Worm (Caenorhabditis elegans) whole organism, L4 larva: Measurements from ENCODE around the gene ZK1086.3.
A peak's percentile ranks its signal among the peaks of the same experiment; 100 is the strongest.

ENCODE experiments used
- D1046.2 ChIP-seq: fragments of 200-800 bp; sonication (Bioruptor generic); IDR thresholded peaks from 2 replicates; pipeline ENCODE4 v1.3.6; 2022; ENCODE audit warnings: missing genetic modification characterization, missing compliant biosample characterization
- F26F4.8 ChIP-seq: fragments of 200-800 bp; sonication (Bioruptor generic); conservative IDR thresholded peaks from 2 replicates; pipeline ENCODE4 v1.3.6; 2022; ENCODE audit warnings: missing genetic modification characterization, missing compliant biosample characterization
- F37D6.2 ChIP-seq: sonication (generic microtip); optimal IDR thresholded peaks from 2 replicates; lab custom pipeline; 2016; ENCODE audit warnings: mild to moderate bottlenecking, missing genetic modification characterization, missing compliant biosample characterization
- F44E2.7 ChIP-seq: fragments of 200-800 bp; sonication (Bioruptor generic); IDR thresholded peaks from 2 replicates; pipeline ENCODE4 v2.1.2; 2022; ENCODE audit warnings: missing genetic modification characterization, missing compliant biosample characterization
- F49E8.2 ChIP-seq: sonication (generic microtip); optimal IDR thresholded peaks from 2 replicates; lab custom pipeline; 2016; ENCODE audit warnings: missing compliant biosample characterization, mild to moderate bottlenecking, missing genetic modification characterization, borderline replicate concordance
- R02D3.7 ChIP-seq: fragments of 150-350 bp; sonication (generic microtip); optimal IDR thresholded peaks from 3 replicates; lab custom pipeline; 2014; ENCODE audit warnings: missing biosample characterization, missing genetic modification characterization
- T26A8.4 ChIP-seq: fragments of 200-800 bp; sonication (Bioruptor generic); IDR thresholded peaks from 2 replicates; pipeline ENCODE4 v1.3.6; 2022; ENCODE audit warnings: missing genetic modification characterization, missing compliant biosample characterization
- Y105C5A.15 ChIP-seq: fragments of 200-800 bp; sonication (Bioruptor generic); IDR thresholded peaks from 2 replicates; pipeline ENCODE4 v1.3.6; 2022; ENCODE audit warnings: missing genetic modification characterization, missing compliant biosample characterization
- Y48G9A.11 ChIP-seq: fragments of 200-800 bp; sonication (Bioruptor generic); IDR thresholded peaks from 2 replicates; pipeline ENCODE4 v1.3.6; 2022; ENCODE audit warnings: missing genetic modification reagents, missing genetic modification characterization, missing compliant biosample characterization
- arid-1 ChIP-seq: fragments of 200-800 bp; sonication (Bioruptor generic); conservative IDR thresholded peaks from 2 replicates; pipeline ENCODE4 v1.3.6; 2022; ENCODE audit warnings: missing genetic modification reagents, missing genetic modification characterization, missing compliant biosample characterization
- attf-4 ChIP-seq: sonication (generic microtip); optimal IDR thresholded peaks from 3 replicates; lab custom pipeline; 2017; ENCODE audit warnings: missing biosample characterization, missing genetic modification characterization
- ceh-28 ChIP-seq: fragments of 150-350 bp; optimal IDR thresholded peaks from 2 replicates; lab custom pipeline; 2014; ENCODE audit warnings: missing biosample characterization, missing genetic modification reagents, missing genetic modification characterization
- ceh-44 ChIP-seq: fragments of 200-800 bp; sonication (Bioruptor generic); IDR thresholded peaks from 2 replicates; pipeline ENCODE4 v1.3.6; 2022; ENCODE audit warnings: missing genetic modification reagents, missing genetic modification characterization, missing compliant biosample characterization
- ctbp-1 ChIP-seq: fragments of 200-800 bp; sonication (Bioruptor generic); IDR thresholded peaks from 2 replicates; pipeline ENCODE4 v1.3.6; 2022; ENCODE audit warnings: missing genetic modification reagents, missing genetic modification characterization, missing compliant biosample characterization
- daf-12 ChIP-seq: fragments of 150-350 bp; optimal IDR thresholded peaks from 2 replicates; lab custom pipeline; 2014; ENCODE audit warnings: missing biosample characterization, missing genetic modification reagents, missing genetic modification characterization
- daf-16 ChIP-seq, 3 experiments: sonication (generic microtip); optimal IDR thresholded peaks; 2 replicates each; lab custom pipeline; 2016 to 2017; ENCODE audit warnings: missing genetic modification characterization in 3 of 3, missing genetic modification reagents in 3 of 3, mild to moderate bottlenecking in 2 of 3, missing compliant biosample characterization in 2 of 3, missing biosample characterization in 1 of 3, moderate library complexity in 1 of 3
- dmd-6 ChIP-seq: fragments of 200-800 bp; sonication (Bioruptor generic); IDR thresholded peaks from 2 replicates; pipeline ENCODE4 v1.3.6; 2022; ENCODE audit warnings: missing genetic modification reagents, missing genetic modification characterization, missing compliant biosample characterization
- dmd-8 ChIP-seq: fragments of 200-800 bp; sonication (Bioruptor generic); IDR thresholded peaks from 2 replicates; pipeline ENCODE4 v1.3.6; 2022; ENCODE audit warnings: missing genetic modification characterization, missing compliant biosample characterization
- dpl-1 ChIP-seq: fragments of 150-350 bp; optimal IDR thresholded peaks from 2 replicates; lab custom pipeline; 2014; ENCODE audit warnings: missing biosample characterization, missing genetic modification reagents, missing genetic modification characterization
- duxl-1 ChIP-seq: sonication (generic microtip); optimal IDR thresholded peaks from 2 replicates; lab custom pipeline; 2016; ENCODE audit warnings: mild to moderate bottlenecking, missing genetic modification characterization, moderate library complexity, missing compliant biosample characterization; ENCODE audit not compliant: poor library complexity
- dve-1 ChIP-seq: sonication (generic microtip); optimal IDR thresholded peaks from 2 replicates; lab custom pipeline; 2017; ENCODE audit warnings: antibody characterized with exemption, mild to moderate bottlenecking, missing genetic modification characterization, missing compliant biosample characterization; ENCODE audit not compliant: insufficient read depth
- hif-1 ChIP-seq, 2 experiments: sonication (generic microtip); optimal IDR thresholded peaks; 2 replicates each; lab custom pipeline; 2016 to 2017; ENCODE audit warnings: missing compliant biosample characterization in 2 of 2, missing genetic modification characterization in 2 of 2, missing genetic modification reagents in 2 of 2, missing genotype in 2 of 2, mild to moderate bottlenecking in 1 of 2
- hlh-11 ChIP-seq: fragments of 200-800 bp; sonication (Bioruptor generic); optimal IDR thresholded peaks from 2 replicates; lab custom pipeline; 2018; ENCODE audit warnings: mild to moderate bottlenecking, missing genetic modification characterization, missing compliant biosample characterization
- hlh-30 ChIP-seq: sonication (generic microtip); optimal IDR thresholded peaks from 2 replicates; lab custom pipeline; 2017; ENCODE audit warnings: antibody characterized with exemption, mild to moderate bottlenecking, missing genetic modification characterization, missing compliant biosample characterization; ENCODE audit not compliant: insufficient read depth
- jun-1 ChIP-seq: fragments of 150-350 bp; optimal IDR thresholded peaks from 2 replicates; lab custom pipeline; 2014; ENCODE audit warnings: missing biosample characterization, missing genetic modification reagents, missing genetic modification characterization
- lim-7 ChIP-seq: fragments of 200-800 bp; sonication (Bioruptor generic); IDR thresholded peaks from 2 replicates; pipeline ENCODE4 v1.3.6; 2022; ENCODE audit warnings: missing genetic modification characterization, missing compliant biosample characterization
- lin-1 ChIP-seq: fragments of 200-800 bp; sonication (Bioruptor generic); IDR thresholded peaks from 2 replicates; pipeline ENCODE4 v1.3.6; 2022; ENCODE audit warnings: missing genetic modification reagents, missing genetic modification characterization, missing compliant biosample characterization
- lin-15B ChIP-seq: fragments of 150-350 bp; sonication (generic microtip); optimal IDR thresholded peaks from 3 replicates; lab custom pipeline; 2014; ENCODE audit warnings: missing biosample characterization, missing genetic modification characterization
- lin-38 ChIP-seq: fragments of 200-800 bp; sonication (Bioruptor generic); IDR thresholded peaks from 2 replicates; pipeline ENCODE4 v1.3.6; 2022; ENCODE audit warnings: missing genetic modification reagents, missing genetic modification characterization, missing compliant biosample characterization
- lin-39 ChIP-seq: fragments of 150-350 bp; optimal IDR thresholded peaks from 2 replicates; lab custom pipeline; 2014; ENCODE audit warnings: missing biosample characterization, missing genetic modification reagents, missing genetic modification characterization
- lir-3 ChIP-seq: sonication (generic microtip); optimal IDR thresholded peaks from 2 replicates; lab custom pipeline; 2016; ENCODE audit warnings: mild to moderate bottlenecking, missing genetic modification characterization, missing compliant biosample characterization
- lsy-2 ChIP-seq, 2 experiments: fragments of 150-350 bp in 1 of 2; sonication (generic microtip) in 1 of 2; optimal IDR thresholded peaks; 2 replicates each; lab custom pipeline; 2014 to 2017; ENCODE audit warnings: missing biosample characterization in 2 of 2, missing genetic modification characterization in 2 of 2
- madf-5 ChIP-seq, 2 experiments: fragments of 200-800 bp; sonication (Bioruptor generic); IDR thresholded peaks; 2 replicates each; pipeline ENCODE4 v1.3.6; 2022; ENCODE audit warnings: missing compliant biosample characterization in 2 of 2, missing genetic modification characterization in 2 of 2
- madf-9 ChIP-seq: fragments of 200-800 bp; sonication (Bioruptor generic); conservative IDR thresholded peaks from 2 replicates; pipeline ENCODE4 v1.3.6; 2022; ENCODE audit warnings: missing genetic modification reagents, missing genetic modification characterization, missing compliant biosample characterization
- mes-2 ChIP-seq: sonication (generic microtip); optimal IDR thresholded peaks from 2 replicates; lab custom pipeline; 2016; ENCODE audit warnings: missing genotype, mild to moderate bottlenecking, missing genetic modification characterization, missing compliant biosample characterization; ENCODE audit not compliant: poor library complexity, severe bottlenecking
- nhr-102 ChIP-seq: sonication (generic microtip); optimal IDR thresholded peaks from 2 replicates; lab custom pipeline; 2016; ENCODE audit warnings: mild to moderate bottlenecking, missing genetic modification characterization, moderate library complexity, missing compliant biosample characterization
- nhr-237 ChIP-seq: sonication (generic microtip); optimal IDR thresholded peaks from 2 replicates; lab custom pipeline; 2017; ENCODE audit warnings: missing biosample characterization, missing genetic modification characterization
- nhr-41 ChIP-seq: fragments of 200-800 bp; sonication (Bioruptor generic); IDR thresholded peaks from 2 replicates; pipeline ENCODE4 v1.3.6; 2022; ENCODE audit warnings: missing genetic modification reagents, missing genetic modification characterization, missing compliant biosample characterization
- nhr-48 ChIP-seq: sonication (generic microtip); optimal IDR thresholded peaks from 2 replicates; lab custom pipeline; 2016; ENCODE audit warnings: mild to moderate bottlenecking, missing genetic modification characterization, missing compliant biosample characterization
- nhr-6 ChIP-seq: fragments of 150-350 bp; optimal IDR thresholded peaks from 2 replicates; lab custom pipeline; 2014; ENCODE audit warnings: missing biosample characterization, missing genetic modification characterization
- nhr-77 ChIP-seq: fragments of 150-350 bp; optimal IDR thresholded peaks from 2 replicates; lab custom pipeline; 2014; ENCODE audit warnings: missing biosample characterization, missing genetic modification characterization
- php-3 ChIP-seq: fragments of 200-800 bp; sonication (Bioruptor generic); IDR thresholded peaks from 2 replicates; pipeline ENCODE4 v1.3.6; 2022; ENCODE audit warnings: missing genetic modification reagents, missing genetic modification characterization, missing compliant biosample characterization
- set-16 ChIP-seq: fragments of 200-800 bp; sonication (Bioruptor generic); IDR thresholded peaks from 2 replicates; pipeline ENCODE4 v1.3.6; 2022; ENCODE audit warnings: missing genetic modification reagents, missing genetic modification characterization, missing compliant biosample characterization
- snpc-1.2 ChIP-seq: fragments of 200-800 bp; sonication (Bioruptor generic); IDR thresholded peaks from 2 replicates; pipeline ENCODE4 v1.3.6; 2022; ENCODE audit warnings: missing genetic modification reagents, missing genetic modification characterization, missing compliant biosample characterization
- tra-1 ChIP-seq: fragments of 200-800 bp; sonication (Bioruptor generic); IDR thresholded peaks from 2 replicates; pipeline ENCODE4 v1.3.6; 2022; ENCODE audit warnings: missing genetic modification reagents, missing genetic modification characterization, missing compliant biosample characterization
- vab-7 ChIP-seq: fragments of 200-800 bp; sonication (Bioruptor generic); IDR thresholded peaks from 2 replicates; pipeline ENCODE4 v1.3.6; 2022; ENCODE audit warnings: missing genetic modification reagents, missing genetic modification characterization, missing compliant biosample characterization
- zip-11 ChIP-seq: fragments of 200-800 bp; sonication (Bioruptor generic); IDR thresholded peaks from 2 replicates; pipeline ENCODE4 v1.3.6; 2022; ENCODE audit warnings: missing genetic modification characterization, missing compliant biosample characterization
- zip-2 ChIP-seq: fragments of 150-350 bp; optimal IDR thresholded peaks from 2 replicates; lab custom pipeline; 2014; ENCODE audit warnings: missing biosample characterization, missing genetic modification characterization

Gene ZK1086.3

DNA sequence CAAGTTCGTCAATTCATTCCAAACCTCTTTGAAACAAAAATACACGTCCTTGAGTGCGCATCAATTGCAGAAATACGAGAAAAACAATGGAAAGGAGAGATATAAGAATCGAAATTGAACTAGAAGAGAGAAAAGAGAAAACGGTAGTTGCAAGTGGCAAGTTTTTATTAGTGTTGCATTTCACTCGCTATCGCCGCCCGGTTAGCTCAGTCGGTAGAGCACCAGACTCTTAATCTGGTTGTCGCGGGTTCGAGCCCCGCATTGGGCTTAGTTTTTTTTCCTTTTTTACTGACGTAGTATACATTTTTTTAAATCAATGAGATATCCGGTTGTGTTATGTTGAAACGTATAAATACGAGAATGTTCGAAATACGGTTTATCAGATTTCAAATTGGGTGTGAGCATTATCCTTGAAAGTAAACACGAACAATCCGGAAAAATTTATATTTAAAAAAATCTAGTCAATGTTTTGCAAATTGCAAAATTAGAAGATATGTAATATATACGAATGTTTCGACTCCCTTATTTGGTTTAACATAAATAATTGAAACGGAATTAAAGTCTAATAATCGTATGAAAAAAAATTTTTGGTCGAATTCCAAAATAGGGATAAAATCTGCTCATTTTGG, 9.1 kb upstream of the ZK1086.3 start (continued):
- TF ChIP-seq T26A8.4 (GFP tag; lab: Robert Waterston, UW) (peak; percentile 80), daf-12 (tag; lab: Kevin White, UChicago) (no peak), lsy-2 (tag; optimal IDR thresholded peaks at IDR 0.05; lab: Kevin White, UChicago) (no peak), attf-4 (tag; lab: Kevin White, UChicago) (no peak), nhr-48 (peak; percentile 44), zip-2 (tag; lab: Kevin White, UChicago) (no peak), ceh-28 (no peak), madf-5 (GFP tag; IDR thresholded peaks at IDR 0.05; lab: Robert Waterston, UW) (peak; percentile 82 to 86; a peak in 3 of 4 replicates), R02D3.7 (no peak), hif-1 (tag; optimal IDR thresholded peaks at IDR 0.05; lab: Kevin White, UChicago) (no peak), jun-1 (no peak), lin-39 (no peak), madf-9 (peak; percentile 75), D1046.2 (GFP tag; lab: Robert Waterston, UW) (peak; percentile 74; the same call in 1 of the 2 replicates), zip-11 (GFP tag; lab: Robert Waterston, UW) (no peak), lin-38 (GFP tag; lab: Robert Waterston, UW) (no peak; the same call in 1 of the 2 replicates), dmd-6 (GFP tag; lab: Robert Waterston, UW) (peak; percentile 44), F37D6.2 (no peak), nhr-6 (peak; percentile 41)

DNA sequence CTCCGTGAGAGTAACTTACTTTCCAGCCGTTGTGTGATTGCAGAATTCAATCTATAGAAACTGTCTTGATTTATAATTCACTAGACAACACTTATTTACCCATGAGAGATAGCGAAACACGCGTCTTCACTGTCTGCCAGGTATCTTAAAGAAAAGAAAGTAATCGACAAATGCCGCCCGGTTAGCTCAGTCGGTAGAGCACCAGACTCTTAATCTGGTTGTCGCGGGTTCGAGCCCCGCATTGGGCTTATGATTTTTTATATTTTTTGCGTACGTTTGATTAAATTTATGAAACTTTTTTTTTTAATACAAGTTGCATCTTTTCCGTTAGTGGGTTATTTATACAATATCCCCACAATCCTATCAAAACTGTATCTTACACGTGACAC, 8.6 kb upstream of the ZK1086.3 start:
- TF ChIP-seq vab-7 (GFP tag; lab: Robert Waterston, UW): peak; percentile 73
- TF ChIP-seq tra-1: peak; percentile 71
- no peak for TF ChIP-seq nhr-237 (tag; lab: Kevin White, UChicago)
- 0 out of 2 replicates have a peak, but pooled peaks have one; percentile 14 for TF ChIP-seq lin-1 (GFP tag; lab: Robert Waterston, UW)
- no peak for TF ChIP-seq F49E8.2 (tag; lab: Kevin White, UChicago)
- 0 out of 2 replicates have a peak, but pooled peaks have one; percentile 31 for TF ChIP-seq nhr-41 (GFP tag; lab: Robert Waterston, UW)
- 0 out of 2 replicates have a peak, but pooled peaks have one; percentile 33 for TF ChIP-seq Y48G9A.11 (GFP tag; lab: Robert Waterston, UW)
- TF ChIP-seq hlh-30 (tag; lab: Kevin White, UChicago): peak; percentile 3
- TF ChIP-seq arid-1 (GFP tag; lab: Robert Waterston, UW): peak; percentile 59
- no peak for TF ChIP-seq mes-2 (tag; lab: Kevin White, UChicago)
- TF ChIP-seq ceh-44 (GFP tag; lab: Robert Waterston, UW): 0 out of 2 replicates have a peak, but pooled peaks have one; percentile 48
- peak; percentile 54 for TF ChIP-seq dmd-6 (GFP tag; lab: Robert Waterston, UW)
- 0 out of 4 replicates have a peak, but pooled peaks of 1 of the 2 experiments have one; percentile 60 for TF ChIP-seq madf-5 (GFP tag; IDR thresholded peaks at IDR 0.05; lab: Robert Waterston, UW)
- peak; percentile 68; the same call in 1 of the 2 replicates for TF ChIP-seq F26F4.8
- TF ChIP-seq dpl-1: no peak
- TF ChIP-seq dve-1 (tag; lab: Kevin White, UChicago): peak; percentile 38
- peak; percentile 77; the same call in 1 of the 2 replicates for TF ChIP-seq dmd-8 (GFP tag; lab: Robert Waterston, UW)
- peak; percentile 15 for TF ChIP-seq hlh-11 (tag; lab: Kevin White, UChicago)
- TF ChIP-seq nhr-102 (tag; lab: Kevin White, UChicago): no peak
- peak; percentile 82 for TF ChIP-seq madf-9
- no peak for TF ChIP-seq set-16 (GFP tag; lab: Robert Waterston, UW)
- peak; percentile 78; the same call in 1 of the 2 replicates for TF ChIP-seq snpc-1.2
- TF ChIP-seq Y105C5A.15: no peak
- no peak for TF ChIP-seq lir-3 (tag; lab: Kevin White, UChicago)
- peak; percentile 84 for TF ChIP-seq lim-7 (GFP tag; lab: Robert Waterston, UW)
- TF ChIP-seq lin-15B: no peak
- TF ChIP-seq php-3 (GFP tag; lab: Robert Waterston, UW): 0 out of 2 replicates have a peak, but pooled peaks have one; percentile 38
- TF ChIP-seq ctbp-1 (GFP tag; lab: Robert Waterston, UW): 0 out of 2 replicates have a peak, but pooled peaks have one; percentile 50
- no peak for TF ChIP-seq daf-16 (GFP tag; optimal IDR thresholded peaks at IDR 0.05; lab: Kevin White, UChicago)
- TF ChIP-seq daf-16 (tag; optimal IDR thresholded peaks at IDR 0.05; lab: Kevin White, UChicago): peak; percentile 62
- peak; percentile 53 for TF ChIP-seq duxl-1 (tag; lab: Kevin White, UChicago)
- TF ChIP-seq nhr-77 (tag; lab: Kevin White, UChicago): peak; percentile 13
- no peak for TF ChIP-seq F44E2.7 (GFP tag; lab: Robert Waterston, UW)
